Worm (Caenorhabditis elegans): ENCODE results near the gene gly-1.
"Not testable (repeated sequence)": the region's sequence is repeated elsewhere in the genome, so short reads cannot be mapped to it uniquely, and the experiment has no call there.

The gly-1 gene

DNA sequence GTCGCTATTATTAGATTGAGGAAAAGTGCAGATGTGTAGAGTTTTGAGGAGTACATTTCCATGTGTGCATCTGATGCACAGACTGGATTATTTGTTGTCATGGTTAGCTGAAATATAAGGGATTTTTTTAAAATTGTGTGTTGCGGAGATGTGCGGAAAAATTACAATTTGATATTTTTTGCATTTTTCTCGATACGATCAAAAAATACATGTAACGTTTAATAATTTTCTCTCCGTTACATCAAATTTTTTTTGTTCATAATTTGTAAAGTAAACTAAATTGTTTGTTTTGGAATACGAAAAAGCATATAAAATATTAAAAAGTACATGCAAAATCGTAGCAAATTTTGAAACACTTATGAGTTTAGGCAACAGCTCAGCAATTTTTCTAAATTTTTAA, 8.2 kb upstream of the gly-1 start, which contains the start of gene sra-11:
sra-11 (minus strand) TSS at position 101 of the 400 bp plus-strand sequence.
- TF ChIP-seq sem-4 (tag; optimal IDR thresholded peaks at IDR 0.05) (no peak), ztf-1 (GFP tag; conservative IDR thresholded peaks at IDR 0.05) (no peak), nhr-6 (tag; optimal IDR thresholded peaks at IDR 0.05) (no peak), nhr-12 (tag; optimal IDR thresholded peaks at IDR 0.05) (no peak), fos-1 (tag; optimal IDR thresholded peaks at IDR 0.05) (no peak), snpc-4 (tag; optimal IDR thresholded peaks at IDR 0.05) (no peak), peb-1 (tag; optimal IDR thresholded peaks at IDR 0.05) (no peak)

DNA sequence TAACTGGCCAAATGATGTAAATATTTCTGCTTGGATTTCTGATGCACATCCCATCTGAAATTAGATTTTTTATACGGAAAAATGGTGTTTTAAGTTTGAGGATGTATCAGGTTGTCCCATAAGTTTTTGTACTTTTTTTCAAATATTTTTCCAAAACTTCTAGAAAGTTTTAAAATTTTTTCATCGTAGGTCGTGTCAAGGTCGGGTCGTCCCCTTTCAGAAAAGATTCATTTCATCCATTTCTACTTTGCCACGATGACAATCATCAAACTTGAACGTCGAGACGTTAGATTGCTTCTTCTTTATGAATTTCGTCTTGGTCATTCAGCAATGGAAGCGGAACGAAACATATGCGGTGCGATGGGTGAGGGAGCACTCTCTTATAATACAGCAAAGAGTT, 2.4 kb upstream of the gly-1 start, which contains the start of gene sra-12:
sra-12 (minus strand) TSS at position 101 of the 400 bp plus-strand sequence.
- TF ChIP-seq elt-1 (tag; optimal IDR thresholded peaks at IDR 0.05); Y55F3AM.14 (GFP tag; optimal IDR thresholded peaks at IDR 0.05); nhr-21 (tag; optimal IDR thresholded peaks at IDR 0.05): not testable (repeated sequence)

DNA sequence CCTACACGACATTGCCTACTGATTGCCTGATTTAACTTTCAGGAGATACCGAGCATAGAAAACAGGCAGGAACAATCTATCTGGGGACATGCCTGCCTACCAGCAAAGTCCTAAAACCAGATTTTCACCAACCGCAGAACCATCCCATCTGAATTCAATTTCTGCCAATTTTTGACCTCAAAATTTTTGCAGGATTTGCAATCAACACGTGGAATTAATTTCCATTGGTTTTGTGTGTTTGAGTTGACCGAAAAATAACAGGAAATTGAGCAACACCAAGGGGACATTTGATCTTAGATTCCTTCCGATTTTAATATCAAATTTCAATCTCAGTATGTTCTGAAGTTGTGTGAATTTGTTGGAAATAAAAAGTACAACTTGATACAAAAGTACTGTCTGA, 3.0 kb downstream of the gly-1 start:
- TF ChIP-seq C34F6.9 (tag; optimal IDR thresholded peaks at IDR 0.05) (no peak), ceh-16 (tag; optimal IDR thresholded peaks at IDR 0.05) (no peak), dmd-4 (tag; optimal IDR thresholded peaks at IDR 0.05) (no peak), ztf-11 (tag; optimal IDR thresholded peaks at IDR 0.05) (no peak), unc-55 (GFP tag; optimal IDR thresholded peaks at IDR 0.05) (no peak), mdl-1 (tag; optimal IDR thresholded peaks at IDR 0.05) (no peak), F13H6.1 (tag; optimal IDR thresholded peaks at IDR 0.05) (no peak), egl-27 (tag; optimal IDR thresholded peaks at IDR 0.05) (no peak), sma-9 (GFP tag; optimal IDR thresholded peaks at IDR 0.05) (no peak), sma-9 (tag; optimal IDR thresholded peaks at IDR 0.05) (no peak), skn-1 (tag; optimal IDR thresholded peaks at IDR 0.05) (no peak), elt-1 (tag; optimal IDR thresholded peaks at IDR 0.05) (no peak), peb-1 (tag; optimal IDR thresholded peaks at IDR 0.05) (no peak), ztf-1 (GFP tag; conservative IDR thresholded peaks at IDR 0.05) (no peak), nhr-11 (tag; optimal IDR thresholded peaks at IDR 0.05) (no peak), nhr-237 (tag; optimal IDR thresholded peaks at IDR 0.05) (no peak), snpc-4 (tag; optimal IDR thresholded peaks at IDR 0.05) (no peak), ceh-82 (tag; optimal IDR thresholded peaks at IDR 0.05) (no peak), R02D3.7 (tag; optimal IDR thresholded peaks at IDR 0.05) (no peak), sem-4 (tag; optimal IDR thresholded peaks at IDR 0.05) (no peak), mab-5 (tag; optimal IDR thresholded peaks at IDR 0.05) (no peak)

DNA sequence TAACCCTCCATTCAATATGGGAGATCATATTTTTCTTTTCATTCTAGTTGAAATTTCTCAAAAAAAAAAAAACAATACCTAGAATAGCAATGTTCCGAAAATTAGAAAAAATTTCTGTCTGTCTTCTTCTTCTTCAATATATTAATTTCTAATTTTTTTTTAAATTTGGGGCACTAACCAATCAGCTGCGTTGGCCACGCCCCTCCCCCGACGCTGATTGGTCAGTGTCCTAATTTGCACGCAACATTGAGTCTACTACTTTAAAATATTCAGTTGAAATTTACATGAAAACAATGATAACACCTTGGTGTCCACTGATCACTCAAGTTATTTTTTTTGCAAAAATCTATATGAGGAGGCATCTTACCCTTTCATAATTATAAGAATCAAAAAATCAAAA, 6.0 kb downstream of the gly-1 start:
- TF ChIP-seq nhr-25 (tag; optimal IDR thresholded peaks at IDR 0.05): no peak
- TF ChIP-seq ztf-4 (tag; optimal IDR thresholded peaks at IDR 0.05): no peak

DNA sequence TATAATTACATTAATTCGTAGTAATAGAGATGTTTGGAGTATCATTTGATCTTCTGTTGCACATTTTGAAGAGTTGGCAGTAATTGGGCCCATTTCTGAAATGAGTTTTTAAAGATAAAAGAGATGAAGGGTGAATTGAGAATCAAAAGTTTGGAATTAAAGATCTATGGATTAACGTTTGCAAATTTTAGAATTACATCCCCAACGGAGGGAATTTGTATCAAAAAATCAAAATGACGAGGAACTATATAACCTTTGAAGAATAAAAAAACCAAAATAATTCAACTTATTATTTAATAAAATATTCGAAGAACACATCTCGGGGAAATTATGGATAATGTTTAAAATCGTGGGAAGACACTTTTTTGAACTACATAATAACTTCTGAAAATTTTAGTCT, 7.0 kb downstream of the gly-1 start, which contains the start of gene sra-10:
sra-10 (minus strand) TSS at position 101 of the 400 bp plus-strand sequence.
- TF ChIP-seq ztf-1 (GFP tag; conservative IDR thresholded peaks at IDR 0.05) (no peak), elt-1 (tag; optimal IDR thresholded peaks at IDR 0.05) (no peak), dmd-4 (tag; optimal IDR thresholded peaks at IDR 0.05) (no peak), lin-39 (tag; optimal IDR thresholded peaks at IDR 0.05) (no peak), peb-1 (tag; optimal IDR thresholded peaks at IDR 0.05) (no peak), R02D3.7 (tag; optimal IDR thresholded peaks at IDR 0.05) (no peak), nhr-12 (tag; optimal IDR thresholded peaks at IDR 0.05) (no peak), mbf-1 (tag; optimal IDR thresholded peaks at IDR 0.05) (no peak), fos-1 (tag; optimal IDR thresholded peaks at IDR 0.05) (no peak)

DNA sequence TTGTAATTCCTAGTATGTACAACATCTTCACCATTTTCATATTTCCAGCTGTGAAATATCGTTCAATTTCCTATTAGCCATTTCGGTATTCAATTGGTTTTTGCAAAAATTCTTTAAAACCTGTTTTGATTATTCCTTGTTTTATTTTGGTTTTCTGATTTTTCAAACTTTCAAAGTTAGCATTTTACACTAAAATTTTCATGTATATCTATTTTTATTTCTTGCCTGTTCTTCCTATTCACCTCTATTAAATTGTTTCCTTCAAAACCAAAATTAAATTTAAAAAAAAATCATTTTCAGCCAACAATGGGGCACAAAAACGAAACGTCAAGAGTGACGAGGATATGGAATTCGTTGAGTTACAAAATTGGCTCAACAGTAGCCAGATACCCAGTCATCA, 13.0 kb downstream of the gly-1 start, which contains the start of gene ptr-8:
ptr-8 (plus strand) TSS at position 301 of the 400 bp plus-strand sequence.
- TF ChIP-seq mab-5 (tag; optimal IDR thresholded peaks at IDR 0.05): no peak
- TF ChIP-seq aly-2 (tag; optimal IDR thresholded peaks at IDR 0.05): no peak
- no peak for TF ChIP-seq nhr-10 (tag; optimal IDR thresholded peaks at IDR 0.05)
- no peak for TF ChIP-seq fos-1 (tag; optimal IDR thresholded peaks at IDR 0.05)
- TF ChIP-seq F13H6.1 (tag; optimal IDR thresholded peaks at IDR 0.05): no peak
- no peak for TF ChIP-seq lin-11 (tag; optimal IDR thresholded peaks at IDR 0.05)
- TF ChIP-seq sma-3 (GFP tag; optimal IDR thresholded peaks at IDR 0.05): no peak
- no peak for TF ChIP-seq nhr-12 (tag; optimal IDR thresholded peaks at IDR 0.05)
- no peak for TF ChIP-seq ceh-16 (tag; optimal IDR thresholded peaks at IDR 0.05)
- TF ChIP-seq unc-55 (GFP tag; optimal IDR thresholded peaks at IDR 0.05): no peak
- no peak for TF ChIP-seq R02D3.7 (tag; optimal IDR thresholded peaks at IDR 0.05)
- TF ChIP-seq nhr-237 (tag; optimal IDR thresholded peaks at IDR 0.05): no peak
- no peak for TF ChIP-seq crh-2 (tag; optimal IDR thresholded peaks at IDR 0.05)
- no peak for TF ChIP-seq nhr-11 (tag; optimal IDR thresholded peaks at IDR 0.05)
- no peak for TF ChIP-seq ama-1 (optimal IDR thresholded peaks at IDR 0.05)
- no peak for TF ChIP-seq lin-39 (tag; optimal IDR thresholded peaks at IDR 0.05)

Measured in whole organism, L2 larva.